Fruit fly (Drosophila melanogaster) whole organism, embryonic: ENCODE data around the gene TfIIS.
A peak's percentile ranks its signal among the peaks of the same experiment; 100 is the strongest.

Source experiments
- Adf1 ChIP-seq: fragments of 200-800 bp; sonication (Bioruptor generic); IDR thresholded peaks from 2 replicates; pipeline ENCODE4 v1.3.6; 2022; ENCODE audit warnings: missing biosample characterization, missing genetic modification characterization
- Atf3 ChIP-seq: fragments of 200-800 bp; sonication (Bioruptor generic); optimal IDR thresholded peaks from 3 replicates; lab custom pipeline; 2016; ENCODE audit warnings: missing biosample characterization, missing genetic modification characterization
- BtbVII ChIP-seq: fragments of 200-800 bp; sonication (Bioruptor generic); optimal IDR thresholded peaks from 3 replicates; lab custom pipeline; 2017; ENCODE audit warnings: missing biosample characterization, mild to moderate bottlenecking, missing genetic modification characterization
- Bteb2 ChIP-seq: fragments of 200-800 bp; sonication (Bioruptor generic); optimal IDR thresholded peaks from 2 replicates; lab custom pipeline; 2016; ENCODE audit warnings: missing biosample characterization, missing genetic modification characterization
- CG10267 ChIP-seq: fragments of 200-800 bp; sonication (Bioruptor generic); optimal IDR thresholded peaks from 2 replicates; lab custom pipeline; 2018; ENCODE audit warnings: missing biosample characterization, mild to moderate bottlenecking, missing genetic modification characterization, moderate library complexity
- CG10274 ChIP-seq: fragments of 200-800 bp; sonication (Bioruptor generic); optimal IDR thresholded peaks from 3 replicates; lab custom pipeline; 2017; ENCODE audit warnings: missing biosample characterization, mild to moderate bottlenecking, missing genetic modification characterization
- CG11723 ChIP-seq: fragments of 200-800 bp; sonication (Bioruptor generic); optimal IDR thresholded peaks from 2 replicates; lab custom pipeline; 2017; ENCODE audit warnings: missing biosample characterization, mild to moderate bottlenecking, missing genetic modification characterization
- CG13894 ChIP-seq: fragments of 200-800 bp; sonication (Bioruptor generic); optimal IDR thresholded peaks from 3 replicates; lab custom pipeline; 2018; ENCODE audit warnings: missing biosample characterization, mild to moderate bottlenecking, missing genetic modification characterization, moderate library complexity
- CG14014 ChIP-seq: fragments of 200-800 bp; sonication (Bioruptor generic); IDR thresholded peaks from 2 replicates; pipeline ENCODE4 v1.3.6; 2022; ENCODE audit warnings: missing biosample characterization, missing genetic modification characterization
- CG1529 ChIP-seq: fragments of 200-800 bp; sonication (Bioruptor generic); optimal IDR thresholded peaks from 3 replicates; lab custom pipeline; 2018; ENCODE audit warnings: missing biosample characterization, missing genetic modification characterization
- CG15479 ChIP-seq: fragments of 200-800 bp; sonication (Bioruptor generic); optimal IDR thresholded peaks from 3 replicates; lab custom pipeline; 2019; ENCODE audit warnings: missing biosample characterization, mild to moderate bottlenecking, missing genetic modification characterization, moderate library complexity
- CG15601 ChIP-seq: fragments of 200-800 bp; sonication (Bioruptor generic); optimal IDR thresholded peaks from 3 replicates; lab custom pipeline; 2019; ENCODE audit warnings: missing biosample characterization, mild to moderate bottlenecking, missing genetic modification characterization, moderate library complexity
- CG1603 ChIP-seq: fragments of 200-800 bp; sonication (Bioruptor generic); optimal IDR thresholded peaks from 2 replicates; lab custom pipeline; 2019; ENCODE audit warnings: missing biosample characterization, mild to moderate bottlenecking, missing genetic modification characterization, moderate library complexity
- CG17186 ChIP-seq: fragments of 200-800 bp; sonication (Bioruptor generic); optimal IDR thresholded peaks from 3 replicates; lab custom pipeline; 2017; ENCODE audit warnings: missing biosample characterization, missing genetic modification reagents, missing genetic modification characterization
- CG3726 ChIP-seq: fragments of 200-800 bp; sonication (Bioruptor generic); IDR thresholded peaks from 3 replicates; pipeline ENCODE4, ENCODE4 v1.3.6; 2022; ENCODE audit warnings: missing biosample characterization, missing genetic modification characterization
- CG3995 ChIP-seq: fragments of 200-800 bp; sonication (Bioruptor generic); optimal IDR thresholded peaks from 3 replicates; lab custom pipeline; 2016; ENCODE audit warnings: missing biosample characterization, missing genetic modification characterization
- CG6654 ChIP-seq: fragments of 200-800 bp; sonication (Bioruptor generic); optimal IDR thresholded peaks from 2 replicates; lab custom pipeline; 2017; ENCODE audit warnings: missing biosample characterization, mild to moderate bottlenecking, missing genetic modification characterization
- CG9876 ChIP-seq: fragments of 200-800 bp; sonication (Bioruptor generic); optimal IDR thresholded peaks from 2 replicates; lab custom pipeline; 2016; ENCODE audit warnings: missing biosample characterization, missing genetic modification characterization
- CrebB ChIP-seq: fragments of 200-800 bp; sonication (Bioruptor generic); optimal IDR thresholded peaks from 3 replicates; lab custom pipeline; 2018; ENCODE audit warnings: missing biosample characterization, mild to moderate bottlenecking, missing genetic modification characterization
- Deaf1 ChIP-seq: fragments of 200-800 bp; optimal IDR thresholded peaks from 3 replicates; lab custom pipeline; 2019; ENCODE audit warnings: missing biosample characterization, mild to moderate bottlenecking, missing genetic modification characterization, moderate library complexity
- Meics ChIP-seq: fragments of 200-800 bp; sonication (Bioruptor generic); optimal IDR thresholded peaks from 2 replicates; lab custom pipeline; 2017; ENCODE audit warnings: missing biosample characterization, mild to moderate bottlenecking, missing genetic modification characterization
- Ptx1 ChIP-seq: fragments of 200-800 bp; sonication (Bioruptor generic); IDR thresholded peaks from 2 replicates; pipeline ENCODE4 v1.3.6; 2022; ENCODE audit warnings: missing biosample characterization, missing genetic modification characterization
- Sin3A ChIP-seq: fragments of >200 bp; optimal IDR thresholded peaks from 2 replicates; lab custom pipeline; 2018
- TFAM ChIP-seq: fragments of 200-800 bp; sonication (Bioruptor generic); optimal IDR thresholded peaks from 2 replicates; lab custom pipeline; 2017; ENCODE audit warnings: missing biosample characterization, missing genetic modification characterization, inconsistent platforms
- Taf1 ChIP-seq: fragments of 200-800 bp; sonication (Bioruptor generic); IDR thresholded peaks from 2 replicates; pipeline ENCODE4 v1.3.6; 2022; ENCODE audit warnings: missing biosample characterization, missing genetic modification characterization
- ac ChIP-seq: fragments of 200-800 bp; sonication (Bioruptor generic); optimal IDR thresholded peaks from 3 replicates; lab custom pipeline; 2017; ENCODE audit warnings: missing biosample characterization, mild to moderate bottlenecking, missing genetic modification characterization
- ash1 ChIP-seq: fragments of 200-800 bp; sonication (Bioruptor generic); optimal IDR thresholded peaks from 2 replicates; lab custom pipeline; 2018; ENCODE audit warnings: missing biosample characterization, mild to moderate bottlenecking, missing genetic modification characterization
- chinmo ChIP-seq: fragments of 200-800 bp; sonication (Bioruptor generic); IDR thresholded peaks from 4 replicates; pipeline ENCODE4 v1.3.6; 2022; ENCODE audit warnings: missing biosample characterization, missing genetic modification characterization; ENCODE audit not compliant: partially characterized antibody
- dimm ChIP-seq: fragments of 200-800 bp; sonication (Bioruptor generic); IDR thresholded peaks from 2 replicates; pipeline ENCODE4 v1.3.6; 2022; ENCODE audit warnings: missing biosample characterization, missing genetic modification characterization
- disco-r ChIP-seq: fragments of 200-800 bp; sonication (Bioruptor generic); optimal IDR thresholded peaks from 2 replicates; lab custom pipeline; 2016; ENCODE audit warnings: missing biosample characterization, missing genetic modification characterization
- fd102C ChIP-seq: fragments of 200-800 bp; sonication (Bioruptor generic); optimal IDR thresholded peaks from 2 replicates; lab custom pipeline; 2018; ENCODE audit warnings: missing biosample characterization, mild to moderate bottlenecking, missing genetic modification characterization, moderate library complexity
- fd3F ChIP-seq: fragments of 200-800 bp; sonication (Bioruptor generic); optimal IDR thresholded peaks from 2 replicates; lab custom pipeline; 2018; ENCODE audit warnings: missing biosample characterization, mild to moderate bottlenecking, missing genetic modification characterization, moderate library complexity
- fd64A ChIP-seq: fragments of 200-800 bp; sonication (Bioruptor generic); optimal IDR thresholded peaks from 3 replicates; lab custom pipeline; 2018; ENCODE audit warnings: missing biosample characterization, mild to moderate bottlenecking, missing genetic modification characterization
- gcm ChIP-seq: fragments of 200-800 bp; sonication (Bioruptor generic); optimal IDR thresholded peaks from 2 replicates; lab custom pipeline; 2019; ENCODE audit warnings: missing biosample characterization, mild to moderate bottlenecking, missing genetic modification characterization, moderate library complexity
- gsb ChIP-seq: fragments of 200-800 bp; sonication (Bioruptor generic); IDR thresholded peaks from 2 replicates; pipeline ENCODE4 v1.3.6; 2022; ENCODE audit warnings: missing biosample characterization, missing genetic modification characterization
- gsb-n ChIP-seq: fragments of 200-800 bp; sonication (Bioruptor generic); optimal IDR thresholded peaks from 3 replicates; lab custom pipeline; 2018; ENCODE audit warnings: missing biosample characterization, mild to moderate bottlenecking, missing genetic modification characterization
- jigr1 ChIP-seq: fragments of 200-800 bp; sonication (Bioruptor generic); IDR thresholded peaks from 3 replicates; pipeline ENCODE4 v1.3.6; 2022; ENCODE audit warnings: missing biosample characterization, missing genetic modification characterization
- klu ChIP-seq: fragments of 200-800 bp; sonication (Bioruptor generic); IDR thresholded peaks from 2 replicates; pipeline ENCODE4 v1.3.6; 2022; ENCODE audit warnings: missing biosample characterization, missing genetic modification characterization
- nom ChIP-seq: fragments of 200-800 bp; sonication (Bioruptor generic); optimal IDR thresholded peaks from 2 replicates; lab custom pipeline; 2017; ENCODE audit warnings: missing biosample characterization, missing genetic modification characterization, mild to moderate bottlenecking, moderate library complexity, missing genetic modification reagents
- org-1 ChIP-seq: fragments of 200-800 bp; sonication (Bioruptor generic); optimal IDR thresholded peaks from 2 replicates; lab custom pipeline; 2017; ENCODE audit warnings: missing biosample characterization, missing genetic modification characterization
- pnt ChIP-seq: fragments of 200-800 bp; sonication (Bioruptor generic); optimal IDR thresholded peaks from 3 replicates; lab custom pipeline; 2016; ENCODE audit warnings: missing biosample characterization, missing genetic modification characterization
- pros ChIP-seq: fragments of 200-800 bp; sonication (Bioruptor generic); optimal IDR thresholded peaks from 3 replicates; lab custom pipeline; 2019; ENCODE audit warnings: missing biosample characterization, mild to moderate bottlenecking, missing genetic modification characterization, moderate library complexity
- pum ChIP-seq: fragments of 200-800 bp; sonication (Bioruptor generic); optimal IDR thresholded peaks from 2 replicates; lab custom pipeline; 2016; ENCODE audit warnings: missing biosample characterization, missing genetic modification characterization
- ranshi ChIP-seq: fragments of 200-800 bp; sonication (Bioruptor generic); IDR thresholded peaks from 2 replicates; pipeline ENCODE4 v1.3.6; 2022; ENCODE audit warnings: missing biosample characterization, missing genetic modification characterization
- scrt ChIP-seq: fragments of 200-800 bp; sonication (Bioruptor generic); optimal IDR thresholded peaks from 2 replicates; lab custom pipeline; 2018; ENCODE audit warnings: missing biosample characterization, mild to moderate bottlenecking, missing genetic modification characterization, moderate library complexity
- slou ChIP-seq: fragments of 200-800 bp; sonication (Bioruptor generic); optimal IDR thresholded peaks from 3 replicates; lab custom pipeline; 2016; ENCODE audit warnings: missing biosample characterization, missing genetic modification characterization
- sna ChIP-seq: fragments of 200-800 bp; sonication (Bioruptor generic); IDR thresholded peaks from 2 replicates; pipeline ENCODE4 v1.3.6; 2022; ENCODE audit warnings: missing biosample characterization, missing genetic modification characterization; ENCODE audit not compliant: partially characterized antibody
- ssp ChIP-seq: fragments of 200-800 bp; sonication (Bioruptor generic); IDR thresholded peaks from 2 replicates; pipeline ENCODE4 v1.3.6; 2022; ENCODE audit warnings: missing biosample characterization, missing genetic modification characterization
- sug ChIP-seq: fragments of 200-800 bp; optimal IDR thresholded peaks from 2 replicates; lab custom pipeline; 2019; ENCODE audit warnings: missing biosample characterization, mild to moderate bottlenecking, missing genetic modification characterization, moderate library complexity
- tin ChIP-seq: fragments of 200-800 bp; sonication (Bioruptor generic); optimal IDR thresholded peaks from 3 replicates; lab custom pipeline; 2016; ENCODE audit warnings: missing biosample characterization, missing genetic modification characterization
- unpg ChIP-seq: fragments of 200-800 bp; sonication (Bioruptor generic); optimal IDR thresholded peaks from 3 replicates; lab custom pipeline; 2018; ENCODE audit warnings: missing biosample characterization, mild to moderate bottlenecking, missing genetic modification characterization, moderate library complexity

TfIIS gene

dm6 chr2L:15009703-15010102, 50.9 kb downstream of the TfIIS start, which contains the start of the genes THG and Rnmt (continued):
- TF ChIP-seq CG10274 (GFP tag; lab: Kevin White, UChicago) (no peak), disco-r (GFP tag; lab: Kevin White, UChicago) (peak; percentile 13), CG15479 (GFP tag; lab: Kevin White, UChicago) (no peak), gsb-n (peak; percentile 71), CG14014 (GFP tag; lab: Robert Waterston, UW) (peak; percentile 86), Atf3 (GFP tag; lab: Kevin White, UChicago) (peak; percentile 46), ac (GFP tag; lab: Kevin White, UChicago) (no peak), CG11723 (GFP tag; lab: Kevin White, UChicago) (peak; percentile 67), CG6654 (GFP tag; lab: Kevin White, UChicago) (no peak), BtbVII (peak; percentile 2), pnt (peak; percentile 41), fd64A (GFP tag; lab: Kevin White, UChicago) (no peak), ssp (GFP tag; lab: Robert Waterston, UW) (peak; percentile 66), scrt (GFP tag; lab: Kevin White, UChicago) (peak; percentile 48), CrebB (peak; percentile 61), Taf1 (peak; percentile 48; the same call in 1 of the 2 replicates), sna (peak; percentile 92; the same call in 1 of the 2 replicates), CG10267 (peak; percentile 84), sug (tag; lab: Kevin White, UChicago) (peak; percentile 83), CG17186 (peak; percentile 29), nom (GFP tag; lab: Kevin White, UChicago) (peak; percentile 34), dimm (GFP tag; lab: Robert Waterston, UW) (peak; percentile 42; the same call in 1 of the 2 replicates), CG3995 (GFP tag; lab: Kevin White, UChicago) (peak; percentile 50), pum (peak; percentile 67), Bteb2 (GFP tag; lab: Kevin White, UChicago) (peak; percentile 68), TFAM (GFP tag; lab: Kevin White, UChicago) (no peak), Deaf1 (tag; lab: Kevin White, UChicago) (peak; percentile 56), CG9876 (no peak), gcm (GFP tag; lab: Kevin White, UChicago) (peak; percentile 76), chinmo (GFP tag; lab: Robert Waterston, UW) (no peak), Ptx1 (GFP tag; lab: Robert Waterston, UW) (peak; percentile 87), tin (peak; percentile 86), CG1603 (tag; lab: Kevin White, UChicago) (peak; percentile 71), CG13894 (tag; lab: Kevin White, UChicago) (peak; percentile 74), fd102C (GFP tag; lab: Kevin White, UChicago) (no peak), ranshi (GFP tag; lab: Robert Waterston, UW) (peak; percentile 75; the same call in 1 of the 2 replicates), CG3726 (GFP tag; lab: Robert Waterston, UW) (peak; percentile 65; the same call in 2 of the 3 replicates), Meics (GFP tag; lab: Kevin White, UChicago) (peak; percentile 72), jigr1 (GFP tag; lab: Robert Waterston, UW) (0 out of 3 replicates have a peak, but pooled peaks have one; percentile 37), org-1 (GFP tag; lab: Kevin White, UChicago) (no peak), fd3F (peak; percentile 81), Sin3A (lab: Kevin White, UChicago) (peak; percentile 9), pros (no peak), slou (GFP tag; lab: Kevin White, UChicago) (peak; percentile 43), unpg (GFP tag; lab: Kevin White, UChicago) (peak; percentile 88), gsb (GFP tag; lab: Robert Waterston, UW) (peak; percentile 68), CG15601 (tag; lab: Kevin White, UChicago) (peak; percentile 82), ash1 (GFP tag; lab: Kevin White, UChicago) (no peak), CG1529 (GFP tag; lab: Kevin White, UChicago) (peak; percentile 56), klu (GFP tag; lab: Robert Waterston, UW) (peak; percentile 67; the same call in 1 of the 2 replicates), Adf1 (peak; percentile 19; the same call in 1 of the 2 replicates)
